Fruit fly (Drosophila melanogaster): ENCODE results near the gene Mhcl.

Gene Mhcl

DNA sequence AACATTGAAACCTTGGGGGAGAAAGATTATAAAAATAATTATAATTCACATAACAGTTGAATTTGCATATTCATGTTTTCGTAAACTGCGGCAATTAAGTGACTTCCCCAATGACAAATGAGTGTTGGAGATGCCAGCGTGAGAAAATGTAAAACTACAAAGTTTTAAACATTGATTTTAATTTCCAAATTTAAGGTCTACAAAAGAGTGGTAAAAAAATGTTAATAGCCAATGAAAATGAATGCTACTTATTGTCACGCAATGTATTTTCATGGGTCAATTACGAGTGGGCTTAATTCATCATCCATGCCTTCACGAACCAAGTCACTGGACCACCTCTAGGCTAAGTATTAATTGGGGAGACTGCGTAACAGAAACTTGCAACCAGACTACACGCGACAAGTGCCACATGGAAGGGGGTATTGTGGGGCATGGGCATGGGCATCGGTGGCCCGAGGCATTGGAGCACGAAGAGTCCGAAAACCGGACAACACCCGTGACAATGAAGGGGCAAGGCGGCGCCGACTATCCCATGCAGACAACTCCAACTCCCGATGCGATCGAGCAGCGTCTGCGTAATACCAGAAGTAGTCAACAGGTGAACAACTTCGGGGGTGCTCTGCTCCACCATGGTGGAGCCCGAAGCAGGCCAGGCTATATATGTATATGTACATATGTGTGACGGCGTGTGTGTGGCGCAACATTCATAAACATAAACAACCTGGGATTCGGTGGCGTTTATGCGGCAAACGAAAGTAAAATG is 56.2 kb downstream of the Mhcl start:
- no peak for TF ChIP-seq h (GFP tag; optimal IDR thresholded peaks at IDR 0.05)
- peak in 1 of 2 experiments; percentile 12 for TF ChIP-seq foxo (GFP tag; optimal IDR thresholded peaks at IDR 0.05)
- no peak for TF ChIP-seq ey (GFP tag; optimal IDR thresholded peaks at IDR 0.05)
- TF ChIP-seq HLH106 (tag; optimal IDR thresholded peaks at IDR 0.05), result peak; percentile 10
- no peak for TF ChIP-seq fru (GFP tag; optimal IDR thresholded peaks at IDR 0.05)

DNA sequence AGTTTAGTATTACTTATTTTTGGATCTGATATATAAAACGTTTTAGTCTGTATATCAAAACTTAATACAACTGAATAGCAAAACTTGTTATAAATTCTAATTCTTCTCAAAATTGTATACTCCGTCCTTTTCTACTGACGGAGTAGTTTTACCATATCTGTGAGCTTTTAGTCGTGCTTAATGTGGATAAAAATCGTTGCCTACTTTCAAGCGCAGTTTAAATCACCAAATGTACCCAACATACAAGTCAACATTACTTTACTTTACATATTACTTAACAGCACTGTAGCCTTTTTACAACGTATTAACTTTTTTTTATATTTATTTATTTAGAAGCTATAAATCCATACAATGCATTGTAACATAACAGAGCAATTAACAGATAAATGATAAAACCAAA is 57.6 kb downstream of the Mhcl start:
- TF ChIP-seq ey (GFP tag; optimal IDR thresholded peaks at IDR 0.05) (no peak), Abd-B (GFP tag; optimal IDR thresholded peaks at IDR 0.05) (no peak), tai (GFP tag; optimal IDR thresholded peaks at IDR 0.05) (no peak), usp (GFP tag; optimal IDR thresholded peaks at IDR 0.05) (no peak), br (GFP tag; optimal IDR thresholded peaks at IDR 0.05) (no peak), Vsx2 (GFP tag; optimal IDR thresholded peaks at IDR 0.05; ENCODE audit: partially characterized antibody) (peak; percentile 78), sage (GFP tag; optimal IDR thresholded peaks at IDR 0.05) (no peak), Mio (GFP tag; optimal IDR thresholded peaks at IDR 0.05) (no peak), GATAd (GFP tag; optimal IDR thresholded peaks at IDR 0.05) (no peak), CrebA (GFP tag; optimal IDR thresholded peaks at IDR 0.05; ENCODE audit: borderline replicate concordance) (no peak), Hr83 (GFP tag; optimal IDR thresholded peaks at IDR 0.05; ENCODE audit: poor library complexity, severe bottlenecking) (no peak), h (GFP tag; optimal IDR thresholded peaks at IDR 0.05) (no peak), N (GFP tag; optimal IDR thresholded peaks at IDR 0.05) (no peak), Dfd (GFP tag; optimal IDR thresholded peaks at IDR 0.05) (no peak), fru (GFP tag; optimal IDR thresholded peaks at IDR 0.05) (peak; percentile 4), dl (GFP tag; optimal IDR thresholded peaks at IDR 0.05; ENCODE audit: insufficient read depth in 1 of 2, partially characterized antibody in 2 of 2) (peak; percentile 26 to 67), CG9705 (GFP tag; optimal IDR thresholded peaks at IDR 0.05) (no peak), Myc (optimal IDR thresholded peaks at IDR 0.05) (peak; percentile 72), Jra (GFP tag; optimal IDR thresholded peaks at IDR 0.05) (no peak), Hnf4 (GFP tag; optimal IDR thresholded peaks at IDR 0.05) (no peak), dmrt93B (GFP tag; optimal IDR thresholded peaks at IDR 0.05) (no peak), rgr (GFP tag; optimal IDR thresholded peaks at IDR 0.05) (no peak), Hr78 (GFP tag; optimal IDR thresholded peaks at IDR 0.05) (no peak), Dif (GFP tag; optimal IDR thresholded peaks at IDR 0.05; ENCODE audit: partially characterized antibody) (peak; percentile 93), lola (GFP tag; optimal IDR thresholded peaks at IDR 0.05) (no peak), Sp1 (GFP tag; optimal IDR thresholded peaks at IDR 0.05) (no peak)

DNA sequence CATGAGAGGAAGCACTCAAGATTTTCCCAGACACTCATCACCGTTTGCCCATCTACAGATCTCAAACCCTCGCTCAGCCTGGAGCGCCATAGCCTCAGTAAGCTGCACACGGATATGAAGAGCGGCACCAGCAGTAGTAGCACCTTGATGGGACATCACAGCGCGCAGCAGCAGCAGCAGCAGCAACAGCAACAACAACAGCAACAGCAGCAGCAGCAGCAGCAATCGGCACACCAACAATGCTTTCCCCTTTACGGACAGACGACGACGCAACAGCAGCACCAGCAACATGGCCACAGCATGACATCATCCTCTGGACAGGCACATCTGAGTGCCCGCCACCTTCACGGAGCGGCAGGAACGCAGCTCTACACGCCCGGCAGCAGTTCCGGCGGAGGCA is 59.0 kb downstream of the Mhcl start:
- TF ChIP-seq Dfd (GFP tag; optimal IDR thresholded peaks at IDR 0.05) (peak; percentile 95), Hnf4 (GFP tag; optimal IDR thresholded peaks at IDR 0.05) (no peak)

DNA sequence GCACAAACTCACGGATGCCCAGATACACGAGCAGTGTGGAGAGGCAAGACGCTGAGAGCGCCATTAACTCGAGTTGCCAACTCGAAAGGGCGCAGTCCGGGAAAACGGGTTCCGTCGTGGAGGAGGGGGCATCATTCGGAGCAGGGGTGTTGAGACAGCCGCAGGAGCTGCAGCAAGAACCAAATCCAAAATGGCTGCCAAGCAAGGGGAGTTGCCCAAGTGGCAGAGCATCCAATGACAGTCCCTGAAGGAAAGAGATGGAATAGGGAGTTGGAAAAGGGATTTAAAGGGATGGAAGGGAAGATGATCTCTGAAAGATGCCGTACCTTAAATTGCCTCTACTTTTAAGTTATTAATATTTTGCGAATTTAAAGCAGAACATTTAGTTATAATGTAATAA is 60.5 kb downstream of the Mhcl start:
- TF ChIP-seq Dif (GFP tag; optimal IDR thresholded peaks at IDR 0.05; ENCODE audit: partially characterized antibody) (peak; percentile 76), pan (optimal IDR thresholded peaks at IDR 0.05) (no peak), Vsx2 (GFP tag; optimal IDR thresholded peaks at IDR 0.05; ENCODE audit: partially characterized antibody) (peak; percentile 63)

DNA sequence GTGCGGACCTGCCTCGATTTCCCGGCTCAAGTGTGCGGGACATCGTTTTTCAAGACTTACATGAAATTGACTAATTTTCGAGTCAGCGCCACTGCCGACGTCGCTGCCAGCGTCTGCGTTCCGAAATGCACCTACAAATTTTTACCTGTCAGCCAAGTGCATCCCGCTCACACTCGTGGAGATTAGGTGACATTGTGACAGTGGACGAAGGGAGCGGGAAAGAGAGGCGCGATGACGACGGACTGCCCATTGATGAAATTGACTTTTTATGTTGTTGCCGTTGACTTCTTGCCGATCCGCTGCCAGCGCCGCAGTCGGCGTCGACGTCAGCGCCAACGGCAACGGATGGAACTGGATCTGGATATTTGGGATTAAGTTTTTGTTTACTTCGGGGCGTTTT is 64.4 kb downstream of the Mhcl start:
- no peak for TF ChIP-seq dl (GFP tag; optimal IDR thresholded peaks at IDR 0.05; ENCODE audit: insufficient read depth in 1 of 2, partially characterized antibody in 2 of 2)
- TF ChIP-seq sage (GFP tag; optimal IDR thresholded peaks at IDR 0.05), result no peak
- TF ChIP-seq foxo (GFP tag; optimal IDR thresholded peaks at IDR 0.05), result no peak
- TF ChIP-seq Jra (GFP tag; optimal IDR thresholded peaks at IDR 0.05), result no peak
- no peak for TF ChIP-seq psq (GFP tag; optimal IDR thresholded peaks at IDR 0.05)
- no peak for TF ChIP-seq rgr (GFP tag; optimal IDR thresholded peaks at IDR 0.05)
- no peak for TF ChIP-seq usp (GFP tag; optimal IDR thresholded peaks at IDR 0.05)
- no peak for TF ChIP-seq Myc (optimal IDR thresholded peaks at IDR 0.05)
- no peak for TF ChIP-seq GATAd (GFP tag; optimal IDR thresholded peaks at IDR 0.05)
- no peak for TF ChIP-seq Rel (GFP tag; optimal IDR thresholded peaks at IDR 0.05)
- no peak for TF ChIP-seq Rel (tag; optimal IDR thresholded peaks at IDR 0.05)
- TF ChIP-seq sv (GFP tag; optimal IDR thresholded peaks at IDR 0.05), result no peak
- TF ChIP-seq dsf (GFP tag; optimal IDR thresholded peaks at IDR 0.05; ENCODE audit: borderline replicate concordance), result no peak
- TF ChIP-seq ey (GFP tag; optimal IDR thresholded peaks at IDR 0.05), result no peak
- TF ChIP-seq Dif (GFP tag; optimal IDR thresholded peaks at IDR 0.05; ENCODE audit: partially characterized antibody), result no peak
- TF ChIP-seq jim (GFP tag; optimal IDR thresholded peaks at IDR 0.05), result no peak
- no peak for TF ChIP-seq tai (GFP tag; optimal IDR thresholded peaks at IDR 0.05)

All from whole organism, wandering third instar larva.